Worm (Caenorhabditis elegans): ENCODE measurements around the gene C53B7.6.

DNA sequence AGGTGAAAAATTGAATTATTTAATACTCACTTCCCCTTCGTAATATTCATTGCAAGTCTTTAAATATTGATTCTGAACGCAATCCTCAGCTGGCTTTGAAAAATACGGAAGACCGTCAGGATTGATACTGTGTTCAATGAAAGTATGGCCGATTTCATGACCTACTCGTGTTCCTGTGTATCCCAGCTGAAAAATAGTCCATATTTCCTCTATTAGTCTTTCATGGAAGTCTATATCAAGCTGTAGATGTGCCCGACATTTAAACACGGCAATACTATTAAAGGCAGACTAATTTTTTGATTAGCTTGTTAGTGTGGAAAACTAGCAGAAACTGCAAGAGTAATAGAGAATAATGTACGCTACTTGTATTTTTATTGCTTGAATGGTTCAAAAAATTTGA is 7.0 kb downstream of the C53B7.6 start:
- TF ChIP-seq fkh-10 (GFP tag; optimal IDR thresholded peaks at IDR 0.05), result no peak
- TF ChIP-seq unc-55 (GFP tag; optimal IDR thresholded peaks at IDR 0.05), result no peak
